Worm (Caenorhabditis elegans): Measurements from ENCODE around the gene cnc-5.
A peak's percentile ranks its signal among the peaks of the same experiment; 100 is the strongest.

cnc-5 gene

ce11 chrV:1444180-1444579 is 1.0 kb upstream of the cnc-5 start, which contains the start of gene cnc-1:
cnc-1 (minus strand) TSS chrV:1444280.
- TF ChIP-seq lin-54 (GFP tag; optimal IDR thresholded peaks at IDR 0.05) (no peak), dpl-1 (GFP tag; optimal IDR thresholded peaks at IDR 0.05) (no peak), attf-6 (GFP tag; IDR thresholded peaks at IDR 0.05) (no peak), ztf-18 (tag; optimal IDR thresholded peaks at IDR 0.05) (no peak), Y56A3A.18 (GFP tag; IDR thresholded peaks at IDR 0.05) (no peak)

- TF ChIP-seq F37B4.10 (GFP tag; IDR thresholded peaks at IDR 0.05) (no peak), ztf-26 (tag; optimal IDR thresholded peaks at IDR 0.05) (no peak), F55B11.4 (tag; optimal IDR thresholded peaks at IDR 0.05; ENCODE audit: borderline replicate concordance, insufficient read depth) (no peak), repo-1 (tag; optimal IDR thresholded peaks at IDR 0.05) (no peak), die-1 (tag; optimal IDR thresholded peaks at IDR 0.05) (no peak), cebp-1 (GFP tag; IDR thresholded peaks at IDR 0.05) (no peak), cebp-1 (tag; optimal IDR thresholded peaks at IDR 0.05) (no peak), ztf-6 (GFP tag; IDR thresholded peaks at IDR 0.05) (no peak), F57A8.1 (GFP tag; optimal IDR thresholded peaks at IDR 0.05) (no peak), sdz-38 (tag; optimal IDR thresholded peaks at IDR 0.05) (no peak), lin-35 (GFP tag; optimal IDR thresholded peaks at IDR 0.05) (no peak), snpc-4 (GFP tag; optimal IDR thresholded peaks at IDR 0.05) (no peak), snpc-4 (tag; optimal IDR thresholded peaks at IDR 0.05) (no peak), ceh-79 (tag; optimal IDR thresholded peaks at IDR 0.05) (no peak), Y56A3A.18 (GFP tag; IDR thresholded peaks at IDR 0.05) (no peak), egrh-3 (GFP tag; IDR thresholded peaks at IDR 0.05) (no peak)
Observed at ce11 chrV:1447079-1447478, 1.9 kb downstream of the cnc-5 start, which contains the start of gene cnc-4. cnc-4 (plus strand) TSS chrV:1447195.

- TF ChIP-seq madf-3 (GFP tag; IDR thresholded peaks at IDR 0.05) (no peak), nfyb-1 (GFP tag; IDR thresholded peaks at IDR 0.05) (0 out of 2 replicates have a peak, but pooled peaks have one; percentile 45), F57C9.4 (tag; optimal IDR thresholded peaks at IDR 0.05) (no peak)
Observed at ce11 chrV:1447724-1448123, 2.5 kb downstream of the cnc-5 start, which contains the start of gene cnc-3. cnc-3 (plus strand) TSS chrV:1448004.

ce11 chrV:1450160-1450559 is 5.0 kb downstream of the cnc-5 start, which contains the start of gene cnc-2:
cnc-2 (minus strand) TSS chrV:1450183.
- no peak for TF ChIP-seq madf-3 (GFP tag; IDR thresholded peaks at IDR 0.05)
- no peak for TF ChIP-seq egl-44 (GFP tag; IDR thresholded peaks at IDR 0.05)
- no peak for TF ChIP-seq F57A8.1 (GFP tag; optimal IDR thresholded peaks at IDR 0.05)
- TF ChIP-seq ztf-18 (tag; optimal IDR thresholded peaks at IDR 0.05): no peak
- TF ChIP-seq unc-130 (GFP tag; optimal IDR thresholded peaks at IDR 0.05): no peak

- TF ChIP-seq B0035.1 (tag; optimal IDR thresholded peaks at IDR 0.05): no peak
Observed at ce11 chrV:1451334-1451733, 6.2 kb downstream of the cnc-5 start, which contains the start of gene srj-23. srj-23 (plus strand) TSS chrV:1451634.

ce11 chrV:1454762-1455161 is 9.6 kb downstream of the cnc-5 start, which contains the start of gene chil-14:
chil-14 (plus strand) TSS chrV:1455062.
- TF ChIP-seq attf-6 (GFP tag; IDR thresholded peaks at IDR 0.05) (no peak), F49E8.2 (tag; optimal IDR thresholded peaks at IDR 0.05; ENCODE audit: insufficient read depth) (no peak), attf-3 (GFP tag; conservative IDR thresholded peaks at IDR 0.05) (no peak), hlh-12 (tag; optimal IDR thresholded peaks at IDR 0.05) (no peak), mel-28 (tag; optimal IDR thresholded peaks at IDR 0.05; ENCODE audit: borderline replicate concordance) (no peak), ama-1 (optimal IDR thresholded peaks at IDR 0.05) (no peak), ama-1 (GFP tag; optimal IDR thresholded peaks at IDR 0.05) (no peak), athp-1 (tag; optimal IDR thresholded peaks at IDR 0.05) (no peak), lag-1 (GFP tag; IDR thresholded peaks at IDR 0.05) (no peak), B0261.1 (tag; optimal IDR thresholded peaks at IDR 0.05) (no peak), lir-1 (GFP tag; conservative IDR thresholded peaks at IDR 0.05) (no peak)

Measured in whole organism, young adult.